Worm (Caenorhabditis elegans) whole organism, young adult: ENCODE data around the gene rsu-1.

Source experiments
- B0261.1 ChIP-seq: sonication (generic microtip); optimal IDR thresholded peaks from 2 replicates; lab custom pipeline; 2016; ENCODE audit warnings: mild to moderate bottlenecking, missing genetic modification characterization, moderate library complexity, missing compliant biosample characterization
- C06A6.2 ChIP-seq: fragments of 200-800 bp; sonication (Bioruptor generic); conservative IDR thresholded peaks from 2 replicates; pipeline ENCODE4 v1.3.6; 2022; ENCODE audit warnings: missing genetic modification characterization, missing compliant biosample characterization
- D2030.7 ChIP-seq: fragments of 200-800 bp; sonication (Bioruptor generic); IDR thresholded peaks from 2 replicates; pipeline ENCODE4 v1.3.6; 2022; ENCODE audit warnings: missing genetic modification reagents, missing genetic modification characterization, missing compliant biosample characterization
- F23B12.7 ChIP-seq: sonication (generic microtip); optimal IDR thresholded peaks from 2 replicates; lab custom pipeline; 2017; ENCODE audit warnings: missing genetic modification characterization, mild to moderate bottlenecking, missing compliant biosample characterization, antibody characterized with exemption, moderate library complexity; ENCODE audit not compliant: insufficient read depth
- F37B4.10 ChIP-seq: fragments of 200-800 bp; sonication (Bioruptor generic); IDR thresholded peaks from 2 replicates; pipeline ENCODE4 v1.3.6; 2022; ENCODE audit warnings: missing genetic modification characterization, missing compliant biosample characterization
- F52B5.7 ChIP-seq: sonication (generic microtip); optimal IDR thresholded peaks from 2 replicates; lab custom pipeline; 2016; ENCODE audit warnings: mild to moderate bottlenecking, missing genetic modification characterization, missing compliant biosample characterization
- F55B11.4 ChIP-seq: sonication (generic microtip); optimal IDR thresholded peaks from 2 replicates; lab custom pipeline; 2016; ENCODE audit warnings: missing compliant biosample characterization, missing genetic modification characterization, borderline replicate concordance; ENCODE audit not compliant: insufficient read depth
- F57C9.4 ChIP-seq: sonication (generic microtip); optimal IDR thresholded peaks from 2 replicates; lab custom pipeline; 2017; ENCODE audit warnings: mild to moderate bottlenecking, missing genetic modification characterization, missing compliant biosample characterization
- Y53F4B.3 ChIP-seq: fragments of 200-800 bp; sonication (Bioruptor generic); IDR thresholded peaks from 2 replicates; pipeline ENCODE4 v1.3.6; 2022; ENCODE audit warnings: missing genetic modification reagents, missing genetic modification characterization, missing compliant biosample characterization
- Y53G8AR.9 ChIP-seq: fragments of 200-800 bp; sonication (Bioruptor generic); conservative IDR thresholded peaks from 2 replicates; pipeline ENCODE4 v1.3.6; 2022; ENCODE audit warnings: missing genetic modification reagents, missing genetic modification characterization, missing compliant biosample characterization
- Y56A3A.18 ChIP-seq: fragments of 200-800 bp; sonication (Bioruptor generic); IDR thresholded peaks from 2 replicates; pipeline ENCODE4 v1.3.6; 2022; ENCODE audit warnings: missing genetic modification reagents, missing genetic modification characterization, missing compliant biosample characterization
- Y67H2A.10 ChIP-seq: fragments of 200-800 bp; sonication (Bioruptor generic); conservative IDR thresholded peaks from 2 replicates; pipeline ENCODE4 v1.3.6; 2022; ENCODE audit warnings: missing genetic modification reagents, missing genetic modification characterization, missing compliant biosample characterization
- Y79H2A.3 ChIP-seq: fragments of 200-800 bp; sonication (Bioruptor generic); conservative IDR thresholded peaks from 2 replicates; pipeline ENCODE4 v1.3.6; 2022; ENCODE audit warnings: missing genetic modification reagents, missing genetic modification characterization, missing compliant biosample characterization
- ZK185.1 ChIP-seq: sonication (generic microtip); optimal IDR thresholded peaks from 2 replicates; lab custom pipeline; 2016; ENCODE audit warnings: mild to moderate bottlenecking, missing genetic modification characterization, missing compliant biosample characterization; ENCODE audit not compliant: poor library complexity, severe bottlenecking
- attf-3 ChIP-seq: fragments of 200-800 bp; sonication (Bioruptor generic); conservative IDR thresholded peaks from 2 replicates; pipeline ENCODE4 v1.3.6; 2022; ENCODE audit warnings: missing genetic modification reagents, missing genetic modification characterization, missing compliant biosample characterization
- bed-1 ChIP-seq: fragments of 200-800 bp; sonication (Bioruptor generic); IDR thresholded peaks from 2 replicates; pipeline ENCODE4 v1.3.6; 2022; ENCODE audit warnings: missing genetic modification reagents, missing genetic modification characterization, missing compliant biosample characterization
- cebp-1 ChIP-seq, 2 experiments: fragments of 200-800 bp in 1 of 2; sonication (Bioruptor generic) in 1 of 2; sonication (generic microtip) in 1 of 2; IDR thresholded peaks in 1 of 2; optimal IDR thresholded peaks in 1 of 2; 2 replicates each; pipeline versions ENCODE4 v1.3.6 to Lab custom; 2017 to 2022; ENCODE audit warnings: missing compliant biosample characterization in 2 of 2, missing genetic modification characterization in 2 of 2, mild to moderate bottlenecking in 1 of 2, missing genetic modification reagents in 1 of 2, moderate library complexity in 1 of 2
- ceh-79 ChIP-seq: sonication (generic microtip); optimal IDR thresholded peaks from 2 replicates; lab custom pipeline; 2017; ENCODE audit warnings: mild to moderate bottlenecking, missing genetic modification characterization, missing compliant biosample characterization
- die-1 ChIP-seq: sonication (generic microtip); optimal IDR thresholded peaks from 2 replicates; lab custom pipeline; 2016; ENCODE audit warnings: missing genotype, mild to moderate bottlenecking, missing genetic modification characterization, missing compliant biosample characterization
- dpl-1 ChIP-seq: fragments of 150-350 bp; optimal IDR thresholded peaks from 2 replicates; lab custom pipeline; 2014; ENCODE audit warnings: missing biosample characterization, missing genetic modification reagents, missing genetic modification characterization
- efl-1 ChIP-seq: fragments of 150-350 bp; optimal IDR thresholded peaks from 2 replicates; lab custom pipeline; 2014; ENCODE audit warnings: missing biosample characterization, missing genetic modification reagents, missing genetic modification characterization
- fkh-3 ChIP-seq: sonication (generic microtip); optimal IDR thresholded peaks from 2 replicates; lab custom pipeline; 2016; ENCODE audit warnings: mild to moderate bottlenecking, missing genetic modification characterization, missing compliant biosample characterization
- gei-17 ChIP-seq: fragments of 200-800 bp; sonication (Bioruptor generic); optimal IDR thresholded peaks from 2 replicates; lab custom pipeline; 2018; ENCODE audit warnings: mild to moderate bottlenecking, missing genetic modification characterization, missing compliant biosample characterization
- hmg-1.2 ChIP-seq: fragments of 200-800 bp; sonication (Bioruptor generic); IDR thresholded peaks from 2 replicates; pipeline ENCODE4 v1.3.6; 2022; ENCODE audit warnings: missing genetic modification reagents, missing genetic modification characterization, missing compliant biosample characterization
- hmg-20 ChIP-seq: fragments of 200-800 bp; sonication (Bioruptor generic); IDR thresholded peaks from 2 replicates; pipeline ENCODE4 v1.3.6; 2022; ENCODE audit warnings: missing genetic modification reagents, missing genetic modification characterization, missing compliant biosample characterization
- let-526 ChIP-seq: fragments of 200-800 bp; sonication (Bioruptor generic); IDR thresholded peaks from 2 replicates; pipeline ENCODE4 v1.3.6; 2022; ENCODE audit warnings: missing genetic modification reagents, missing genetic modification characterization, missing compliant biosample characterization
- lin-26 ChIP-seq: fragments of 200-800 bp; sonication (Bioruptor generic); IDR thresholded peaks from 2 replicates; pipeline ENCODE4 v1.3.6; 2022; ENCODE audit warnings: missing genetic modification reagents, missing genetic modification characterization, missing compliant biosample characterization
- lin-35 ChIP-seq, 3 experiments: fragments of 150-350 bp in 2 of 3; sonication (generic microtip) in 1 of 3; optimal IDR thresholded peaks; 2 replicates each; lab custom pipeline; 2014 to 2018; ENCODE audit warnings: missing biosample characterization in 3 of 3, missing genetic modification characterization in 3 of 3, missing genetic modification reagents in 3 of 3
- lin-54 ChIP-seq: fragments of 200-800 bp; sonication (Bioruptor generic); optimal IDR thresholded peaks from 2 replicates; lab custom pipeline; 2018; ENCODE audit warnings: mild to moderate bottlenecking, missing genetic modification characterization, missing compliant biosample characterization
- lsl-1 ChIP-seq: fragments of 200-800 bp; sonication (Bioruptor generic); optimal IDR thresholded peaks from 2 replicates; lab custom pipeline; 2018; ENCODE audit warnings: mild to moderate bottlenecking, missing genetic modification characterization, moderate library complexity, missing compliant biosample characterization
- lsy-27 ChIP-seq: sonication (generic microtip); optimal IDR thresholded peaks from 2 replicates; lab custom pipeline; 2017; ENCODE audit warnings: missing genetic modification characterization, mild to moderate bottlenecking, missing compliant biosample characterization, antibody characterized with exemption, missing genotype, borderline replicate concordance; ENCODE audit not compliant: insufficient read depth
- madf-10 ChIP-seq: sonication (generic microtip); optimal IDR thresholded peaks from 2 replicates; lab custom pipeline; 2016; ENCODE audit warnings: mild to moderate bottlenecking, missing genetic modification characterization, missing compliant biosample characterization
- madf-6 ChIP-seq: fragments of 200-800 bp; sonication (Bioruptor generic); IDR thresholded peaks from 2 replicates; pipeline ENCODE4 v1.3.6; 2022; ENCODE audit warnings: missing genetic modification reagents, missing genetic modification characterization, missing compliant biosample characterization
- nfya-1 ChIP-seq: sonication (generic microtip); optimal IDR thresholded peaks from 2 replicates; lab custom pipeline; 2017; ENCODE audit warnings: antibody characterized with exemption, missing compliant biosample characterization, missing genetic modification characterization, borderline replicate concordance; ENCODE audit not compliant: insufficient read depth
- nfyb-1 ChIP-seq: fragments of 200-800 bp; sonication (Bioruptor generic); IDR thresholded peaks from 2 replicates; pipeline ENCODE4 v1.3.6; 2022; ENCODE audit warnings: missing genetic modification reagents, missing genetic modification characterization, missing compliant biosample characterization
- nhr-120 ChIP-seq: fragments of 200-800 bp; sonication (Bioruptor generic); IDR thresholded peaks from 2 replicates; pipeline ENCODE4 v1.3.6; 2022; ENCODE audit warnings: missing genetic modification characterization, missing compliant biosample characterization
- nhr-179 ChIP-seq: sonication (generic microtip); optimal IDR thresholded peaks from 2 replicates; lab custom pipeline; 2016; ENCODE audit warnings: mild to moderate bottlenecking, missing genetic modification characterization, missing compliant biosample characterization
- nhr-27 ChIP-seq: fragments of 200-800 bp; sonication (Bioruptor generic); optimal IDR thresholded peaks from 2 replicates; lab custom pipeline; 2018; ENCODE audit warnings: mild to moderate bottlenecking, missing genetic modification characterization, moderate library complexity, missing compliant biosample characterization
- rpc-1 ChIP-seq, 2 experiments: fragments of 150-350 bp in 1 of 2; sonication (generic microtip) in 1 of 2; optimal IDR thresholded peaks; 2 replicates each; lab custom pipeline; 2014 to 2018; ENCODE audit warnings: missing biosample characterization in 1 of 2, missing genetic modification characterization in 1 of 2, missing genetic modification reagents in 1 of 2, missing genotype in 1 of 2
- sea-2 ChIP-seq: fragments of 200-800 bp; sonication (Bioruptor generic); IDR thresholded peaks from 2 replicates; pipeline ENCODE4 v1.3.6; 2022; ENCODE audit warnings: missing genetic modification characterization, missing compliant biosample characterization
- snpc-1.1 ChIP-seq: sonication (generic microtip); optimal IDR thresholded peaks from 2 replicates; lab custom pipeline; 2017; ENCODE audit warnings: missing genetic modification characterization, mild to moderate bottlenecking, missing compliant biosample characterization, antibody characterized with exemption, moderate library complexity, missing genotype, missing genetic modification reagents; ENCODE audit not compliant: insufficient read depth
- tbp1 ChIP-seq: fragments of 200-800 bp; sonication (Bioruptor generic); optimal IDR thresholded peaks from 2 replicates; lab custom pipeline; 2018; ENCODE audit warnings: mild to moderate bottlenecking, missing genetic modification characterization, missing compliant biosample characterization
- ztf-22 ChIP-seq: fragments of 200-800 bp; sonication (Bioruptor generic); optimal IDR thresholded peaks from 2 replicates; lab custom pipeline; 2018; ENCODE audit warnings: mild to moderate bottlenecking, missing genetic modification characterization, moderate library complexity, missing compliant biosample characterization
- ztf-25 ChIP-seq: fragments of 200-800 bp; sonication (Bioruptor generic); IDR thresholded peaks from 2 replicates; pipeline ENCODE4 v1.3.6; 2022; ENCODE audit warnings: missing genetic modification reagents, missing genetic modification characterization, missing compliant biosample characterization
- ztf-26 ChIP-seq: sonication (generic microtip); optimal IDR thresholded peaks from 2 replicates; lab custom pipeline; 2017; ENCODE audit warnings: missing genetic modification characterization, missing compliant biosample characterization
- ztf-28 ChIP-seq: fragments of 200-800 bp; sonication (Bioruptor generic); IDR thresholded peaks from 2 replicates; pipeline ENCODE4 v1.3.6; 2022; ENCODE audit warnings: missing genetic modification reagents, missing genetic modification characterization, missing compliant biosample characterization

The rsu-1 gene

DNA sequence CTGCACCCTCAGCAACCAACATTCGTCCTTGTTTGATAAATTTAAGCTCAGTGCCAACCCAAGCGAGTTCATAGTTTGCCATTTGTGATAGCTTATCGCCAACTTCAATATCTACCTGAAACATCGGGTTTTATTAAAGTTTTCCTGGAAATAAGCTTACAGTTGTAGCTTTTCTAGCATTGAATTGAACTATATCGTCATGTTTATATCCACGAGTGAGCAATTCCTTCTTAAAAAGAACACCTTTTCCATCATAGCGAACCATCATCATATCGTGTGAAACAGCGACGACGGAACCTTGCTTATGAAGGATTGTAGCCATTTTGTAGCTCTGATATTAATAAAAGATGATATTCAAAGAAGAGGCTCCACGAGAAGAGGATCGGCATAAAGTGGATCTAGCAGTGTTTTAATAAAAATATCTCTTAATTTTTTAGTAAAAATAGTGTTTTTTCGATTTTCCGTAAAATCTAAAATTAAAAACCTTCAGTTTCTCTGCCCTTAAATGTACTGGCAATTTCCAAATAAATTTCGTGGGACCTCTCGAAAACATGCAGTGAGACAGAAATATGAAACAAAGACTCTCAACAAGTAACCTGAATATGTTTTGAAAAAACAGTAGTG lies 30.5 kb downstream of the rsu-1 start, which contains the start of gene M01F1.8 (continued):
- TF ChIP-seq bed-1 (GFP tag; lab: Robert Waterston, UW) (no peak), ztf-28 (GFP tag; lab: Robert Waterston, UW) (no peak), snpc-1.1 (no peak), lin-35 (GFP tag; optimal IDR thresholded peaks at IDR 0.05; lab: Kevin White, UChicago) (peak in 1 of 3 experiments; percentile 40), dpl-1 (GFP tag; lab: Kevin White, UChicago) (no peak), B0261.1 (tag; lab: Kevin White, UChicago) (no peak), D2030.7 (GFP tag; lab: Robert Waterston, UW) (no peak), F37B4.10 (GFP tag; lab: Robert Waterston, UW) (no peak), rpc-1 (optimal IDR thresholded peaks at IDR 0.05; lab: Kevin White, UChicago) (no peak), rpc-1 (tag; optimal IDR thresholded peaks at IDR 0.05; lab: Kevin White, UChicago) (no peak), madf-6 (GFP tag; lab: Robert Waterston, UW) (peak; percentile 48), nhr-120 (GFP tag; lab: Robert Waterston, UW) (no peak), die-1 (tag; lab: Kevin White, UChicago) (no peak), lin-26 (GFP tag; lab: Robert Waterston, UW) (no peak), nhr-179 (no peak), Y53G8AR.9 (0 out of 2 replicates have a peak, but pooled peaks have one; percentile 16), Y67H2A.10 (no peak), fkh-3 (no peak), ZK185.1 (tag; lab: Kevin White, UChicago) (no peak), nfyb-1 (GFP tag; lab: Robert Waterston, UW) (no peak), nhr-27 (tag; lab: Kevin White, UChicago) (peak; percentile 66), F55B11.4 (tag; lab: Kevin White, UChicago) (no peak), nfya-1 (tag; lab: Kevin White, UChicago) (no peak), lin-54 (peak; percentile 62), C06A6.2 (GFP tag; lab: Robert Waterston, UW) (no peak), madf-10 (tag; lab: Kevin White, UChicago) (no peak), tbp1 (GFP tag; lab: Kevin White, UChicago) (peak; percentile 27), Y56A3A.18 (0 out of 2 replicates have a peak, but pooled peaks have one; percentile 26), ceh-79 (tag; lab: Kevin White, UChicago) (no peak), sea-2 (no peak), Y53F4B.3 (GFP tag; lab: Robert Waterston, UW) (no peak), F23B12.7 (tag; lab: Kevin White, UChicago) (no peak), attf-3 (GFP tag; lab: Robert Waterston, UW) (no peak), F57C9.4 (tag; lab: Kevin White, UChicago) (no peak), lsy-27 (tag; lab: Kevin White, UChicago) (no peak), lsl-1 (GFP tag; lab: Kevin White, UChicago) (peak; percentile 28), cebp-1 (GFP tag; IDR thresholded peaks at IDR 0.05; lab: Robert Waterston, UW) (no peak), cebp-1 (tag; optimal IDR thresholded peaks at IDR 0.05; lab: Kevin White, UChicago) (no peak), F52B5.7 (tag; lab: Kevin White, UChicago) (no peak), ztf-26 (no peak), gei-17 (GFP tag; lab: Kevin White, UChicago) (no peak), hmg-1.2 (GFP tag; lab: Robert Waterston, UW) (no peak; the same call in 1 of the 2 replicates), let-526 (GFP tag; lab: Robert Waterston, UW) (no peak), Y79H2A.3 (no peak), efl-1 (GFP tag; lab: Kevin White, UChicago) (no peak), ztf-22 (GFP tag; lab: Kevin White, UChicago) (no peak), ztf-25 (GFP tag; lab: Robert Waterston, UW) (no peak), hmg-20 (no peak)
